Worm (Caenorhabditis elegans): ENCODE results near the gene C16C8.27.

DNA sequence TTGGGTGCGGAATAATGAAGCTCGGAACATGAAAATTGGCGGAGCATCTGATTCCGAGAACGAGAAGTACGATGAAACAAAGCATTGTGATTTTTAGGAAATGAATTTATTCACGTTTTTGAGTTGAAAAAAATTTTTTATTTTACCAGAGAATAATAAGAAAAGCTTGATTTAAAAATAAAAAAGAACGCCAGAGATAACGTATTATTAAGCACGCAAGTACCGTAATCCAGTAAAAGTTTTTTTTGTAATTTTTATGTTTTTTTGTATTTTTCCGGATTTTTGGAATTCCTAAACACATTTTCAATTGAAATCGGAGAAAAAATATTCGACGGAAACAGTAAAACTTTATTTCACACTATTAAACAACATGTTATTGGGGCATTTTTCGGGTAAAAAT, 1.7 kb downstream of the C16C8.27 start, which contains the start of gene C16C8.22:
- TF ChIP-seq tbx-2 (tag; optimal IDR thresholded peaks at IDR 0.05) (no peak), zag-1 (tag; optimal IDR thresholded peaks at IDR 0.05) (no peak), nhr-11 (tag; optimal IDR thresholded peaks at IDR 0.05) (no peak), ama-1 (optimal IDR thresholded peaks at IDR 0.05) (no peak), elt-3 (tag; optimal IDR thresholded peaks at IDR 0.05) (no peak), swsn-7 (tag; optimal IDR thresholded peaks at IDR 0.05) (no peak), unc-130 (tag; optimal IDR thresholded peaks at IDR 0.05) (no peak), nhr-28 (tag; optimal IDR thresholded peaks at IDR 0.05) (no peak), nhr-237 (tag; optimal IDR thresholded peaks at IDR 0.05) (no peak), pag-3 (tag; optimal IDR thresholded peaks at IDR 0.05; ENCODE audit: borderline replicate concordance, insufficient read depth) (no peak), unc-62 (GFP tag; optimal IDR thresholded peaks at IDR 0.05) (no peak), zip-4 (GFP tag; optimal IDR thresholded peaks at IDR 0.05) (no peak)

All from whole organism, L1 larva.